Fruit fly (Drosophila melanogaster): ENCODE measurements around the gene jub.
A peak's percentile ranks its signal among the peaks of the same experiment; 100 is the strongest.

jub gene

DNA sequence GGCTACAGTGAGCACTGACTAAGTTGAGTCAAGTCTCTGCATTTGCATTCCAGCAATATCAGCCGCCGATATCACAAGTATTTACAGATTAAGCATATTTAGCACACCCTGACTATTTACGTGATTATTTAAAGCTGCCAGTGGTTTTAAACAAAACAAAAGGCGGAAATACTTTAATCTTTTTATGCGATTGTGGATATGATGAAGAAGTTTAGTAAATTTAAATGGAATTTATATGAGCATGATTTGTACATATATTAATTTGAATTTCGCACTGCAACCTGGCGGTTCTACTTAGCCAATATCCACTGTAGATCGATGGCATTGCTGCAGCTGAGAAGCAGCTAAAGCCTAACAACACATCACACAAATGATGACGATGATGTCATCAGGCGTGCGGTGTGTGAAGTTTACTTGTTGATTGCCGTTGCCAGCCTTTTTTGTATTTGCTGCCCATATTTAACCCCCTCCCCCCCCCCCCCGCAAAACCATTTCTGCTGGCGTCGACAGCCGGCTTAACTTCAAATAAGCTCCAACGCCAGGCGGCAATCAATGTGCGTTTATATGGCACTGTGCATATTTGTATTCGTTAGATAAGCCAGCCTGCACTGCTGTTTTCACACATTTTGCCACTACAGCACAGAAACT, 14.5 kb downstream of the jub start (continued):
- TF ChIP-seq topi (GFP tag; optimal IDR thresholded peaks at IDR 0.05) (peak; percentile 55), CG32006 (GFP tag; optimal IDR thresholded peaks at IDR 0.05) (peak; percentile 92), fkh (GFP tag; optimal IDR thresholded peaks at IDR 0.05) (peak; percentile 86), CG10669 (GFP tag; optimal IDR thresholded peaks at IDR 0.05) (peak; percentile 75), ss (GFP tag; optimal IDR thresholded peaks at IDR 0.05) (peak; percentile 73 to 79), CG6163 (GFP tag; IDR thresholded peaks at IDR 0.05) (peak; percentile 50; the same call in 2 of the 3 replicates), OdsH (GFP tag; optimal IDR thresholded peaks at IDR 0.05) (peak; percentile 76), CG11902 (GFP tag; optimal IDR thresholded peaks at IDR 0.05) (peak; percentile 45), vri (GFP tag; optimal IDR thresholded peaks at IDR 0.05) (peak; percentile 49), lz (GFP tag; optimal IDR thresholded peaks at IDR 0.05) (peak; percentile 44), Ets21C (GFP tag; optimal IDR thresholded peaks at IDR 0.05) (peak; percentile 38), CG16779 (tag; optimal IDR thresholded peaks at IDR 0.05) (peak; percentile 63), Met (GFP tag; optimal IDR thresholded peaks at IDR 0.05) (peak; percentile 67), Hr4 (GFP tag; optimal IDR thresholded peaks at IDR 0.05) (peak; percentile 81), Gug (GFP tag; IDR thresholded peaks at IDR 0.05) (no peak; the same call in 1 of the 2 replicates), Hr38 (GFP tag; optimal IDR thresholded peaks at IDR 0.05) (no peak), CG15336 (GFP tag; IDR thresholded peaks at IDR 0.05) (peak; percentile 78), acj6 (GFP tag; optimal IDR thresholded peaks at IDR 0.05) (peak; percentile 79), dac (GFP tag; optimal IDR thresholded peaks at IDR 0.05) (peak; percentile 68), Sox14 (GFP tag; optimal IDR thresholded peaks at IDR 0.05) (peak; percentile 73), CG4318 (GFP tag; optimal IDR thresholded peaks at IDR 0.05) (peak; percentile 74), Blimp-1 (GFP tag; optimal IDR thresholded peaks at IDR 0.05) (no peak), CG6854 (GFP tag; optimal IDR thresholded peaks at IDR 0.05) (no peak), CG10631 (GFP tag; optimal IDR thresholded peaks at IDR 0.05) (peak; percentile 68), Sox15 (GFP tag; optimal IDR thresholded peaks at IDR 0.05) (peak; percentile 51), CG31627 (GFP tag; optimal IDR thresholded peaks at IDR 0.05) (peak; percentile 64), Smox (GFP tag; optimal IDR thresholded peaks at IDR 0.05) (peak; percentile 24), CG9139 (GFP tag; optimal IDR thresholded peaks at IDR 0.05) (peak; percentile 48), CG3032 (tag; optimal IDR thresholded peaks at IDR 0.05) (peak; percentile 76), CG1621 (tag; optimal IDR thresholded peaks at IDR 0.05) (peak; percentile 55)

DNA sequence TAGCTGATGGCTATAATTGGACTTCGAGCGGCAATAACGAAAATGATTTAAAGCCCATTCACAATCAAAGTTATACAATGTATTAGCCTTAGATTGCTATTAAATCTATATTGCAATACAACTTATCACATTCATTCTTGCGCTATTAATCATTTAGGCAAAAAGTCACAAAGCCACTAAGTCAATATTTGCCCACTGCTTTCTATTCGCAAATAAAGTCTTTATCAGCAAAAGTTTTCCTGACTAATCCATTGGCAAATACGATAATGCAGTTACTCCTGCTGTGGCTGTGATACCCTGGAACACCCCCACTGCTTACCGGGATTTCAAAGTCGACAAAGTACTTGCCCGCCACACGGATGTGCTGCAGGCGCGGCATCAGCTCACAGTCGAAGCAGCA, 16.1 kb downstream of the jub start:
- TF ChIP-seq CG31627 (GFP tag; optimal IDR thresholded peaks at IDR 0.05) (no peak), Hr4 (GFP tag; optimal IDR thresholded peaks at IDR 0.05) (no peak), achi (GFP tag; optimal IDR thresholded peaks at IDR 0.05) (no peak), CG10669 (GFP tag; optimal IDR thresholded peaks at IDR 0.05) (no peak), salr (GFP tag; optimal IDR thresholded peaks at IDR 0.05) (no peak), CG15336 (GFP tag; IDR thresholded peaks at IDR 0.05) (no peak), CG11762 (GFP tag; optimal IDR thresholded peaks at IDR 0.05; ENCODE audit: insufficient read depth) (no peak), CG11902 (GFP tag; optimal IDR thresholded peaks at IDR 0.05) (no peak), spab (GFP tag; optimal IDR thresholded peaks at IDR 0.05) (no peak), CG11294 (GFP tag; IDR thresholded peaks at IDR 0.05) (no peak), Ets21C (GFP tag; optimal IDR thresholded peaks at IDR 0.05) (no peak)

DNA sequence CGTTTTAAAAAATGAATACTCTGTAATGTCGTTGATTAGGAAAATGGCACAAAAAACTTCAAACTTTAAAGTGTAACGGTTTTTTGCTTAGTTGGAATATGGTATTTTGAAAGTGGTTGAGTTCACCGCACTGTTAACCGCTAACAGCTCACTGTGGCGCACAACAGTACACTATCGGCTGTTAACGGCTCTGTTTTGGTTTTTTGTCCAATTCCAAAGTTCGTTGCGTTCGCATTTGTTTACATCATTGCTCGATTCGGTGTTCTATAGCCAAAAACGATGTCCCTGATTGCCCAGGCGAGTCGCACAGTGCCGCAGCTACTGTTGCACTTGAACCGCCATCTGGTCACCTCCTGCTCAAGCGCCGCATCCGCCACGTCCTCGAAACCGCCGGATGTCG, 18.6 kb downstream of the jub start, which contains the start of gene CG11095:
TSS of gene CG11095 (plus strand) at position 205 of the 400 bp plus-strand sequence.
- TF ChIP-seq acj6 (GFP tag; optimal IDR thresholded peaks at IDR 0.05) (no peak), CG8632 (GFP tag; optimal IDR thresholded peaks at IDR 0.05) (no peak), lz (GFP tag; optimal IDR thresholded peaks at IDR 0.05) (no peak), Eip78C (GFP tag) (no peak), svp (GFP tag) (no peak), CG10669 (GFP tag; optimal IDR thresholded peaks at IDR 0.05) (no peak), Eip75B (GFP tag; optimal IDR thresholded peaks at IDR 0.05) (no peak), dac (GFP tag; optimal IDR thresholded peaks at IDR 0.05) (no peak), Ets96B (tag; optimal IDR thresholded peaks at IDR 0.05) (no peak), dsx (GFP tag; optimal IDR thresholded peaks at IDR 0.05; ENCODE audit: poor library complexity, severe bottlenecking) (no peak), CG6276 (GFP tag; optimal IDR thresholded peaks at IDR 0.05) (peak; percentile 68), Hr38 (GFP tag; optimal IDR thresholded peaks at IDR 0.05) (no peak), CG9139 (GFP tag; optimal IDR thresholded peaks at IDR 0.05) (peak; percentile 44), CG1621 (tag; optimal IDR thresholded peaks at IDR 0.05) (peak; percentile 44), Hr4 (GFP tag; optimal IDR thresholded peaks at IDR 0.05) (no peak), net (GFP tag; optimal IDR thresholded peaks at IDR 0.05) (no peak), Blimp-1 (GFP tag; optimal IDR thresholded peaks at IDR 0.05) (no peak), achi (GFP tag; optimal IDR thresholded peaks at IDR 0.05) (peak; percentile 43), CG6163 (GFP tag; IDR thresholded peaks at IDR 0.05) (no peak), OdsH (GFP tag; optimal IDR thresholded peaks at IDR 0.05) (no peak), Ets21C (GFP tag; optimal IDR thresholded peaks at IDR 0.05) (no peak), CG15336 (GFP tag; IDR thresholded peaks at IDR 0.05) (no peak), CG6854 (GFP tag; optimal IDR thresholded peaks at IDR 0.05) (peak; percentile 10), eg (GFP tag; IDR thresholded peaks at IDR 0.05) (peak; percentile 53; the same call in 1 of the 3 replicates), CG10631 (GFP tag; optimal IDR thresholded peaks at IDR 0.05) (no peak), vri (GFP tag; optimal IDR thresholded peaks at IDR 0.05) (no peak), Sox14 (GFP tag; optimal IDR thresholded peaks at IDR 0.05) (no peak), CG11294 (GFP tag; IDR thresholded peaks at IDR 0.05) (no peak)

Measured in whole organism, prepupa.